Worm (Caenorhabditis elegans) whole organism, young adult: ENCODE data around the gene ZK813.1.

Experiments used
- B0019.2 ChIP-seq: fragments of 200-800 bp; sonication (Bioruptor generic); conservative IDR thresholded peaks from 2 replicates; pipeline ENCODE4 v1.3.6; 2022; ENCODE audit warnings: missing genetic modification reagents, missing genetic modification characterization, missing compliant biosample characterization
- C17E4.6 ChIP-seq: fragments of 200-800 bp; sonication (Bioruptor generic); IDR thresholded peaks from 2 replicates; pipeline ENCODE4 v1.3.6; 2022; ENCODE audit warnings: missing genetic modification reagents, missing genetic modification characterization, missing compliant biosample characterization
- F23B12.7 ChIP-seq: sonication (generic microtip); optimal IDR thresholded peaks from 2 replicates; lab custom pipeline; 2017; ENCODE audit warnings: missing genetic modification characterization, mild to moderate bottlenecking, missing compliant biosample characterization, antibody characterized with exemption, moderate library complexity; ENCODE audit not compliant: insufficient read depth
- F33H1.4 ChIP-seq: fragments of 200-800 bp; sonication (Bioruptor generic); IDR thresholded peaks from 2 replicates; pipeline ENCODE4 v1.3.6; 2022; ENCODE audit warnings: missing genetic modification reagents, missing genetic modification characterization, missing compliant biosample characterization
- F39B2.1 ChIP-seq: fragments of 200-800 bp; sonication (Bioruptor generic); IDR thresholded peaks from 2 replicates; pipeline ENCODE4 v1.3.6; 2022; ENCODE audit warnings: missing genetic modification reagents, missing genetic modification characterization, missing compliant biosample characterization
- F52B5.7 ChIP-seq: sonication (generic microtip); optimal IDR thresholded peaks from 2 replicates; lab custom pipeline; 2016; ENCODE audit warnings: mild to moderate bottlenecking, missing genetic modification characterization, missing compliant biosample characterization
- F55B11.4 ChIP-seq: sonication (generic microtip); optimal IDR thresholded peaks from 2 replicates; lab custom pipeline; 2016; ENCODE audit warnings: missing compliant biosample characterization, missing genetic modification characterization, borderline replicate concordance; ENCODE audit not compliant: insufficient read depth
- F57C9.4 ChIP-seq: sonication (generic microtip); optimal IDR thresholded peaks from 2 replicates; lab custom pipeline; 2017; ENCODE audit warnings: mild to moderate bottlenecking, missing genetic modification characterization, missing compliant biosample characterization
- K11D2.4 ChIP-seq: fragments of 200-800 bp; sonication (Bioruptor generic); IDR thresholded peaks from 2 replicates; pipeline ENCODE4 v1.3.6; 2022; ENCODE audit warnings: missing genetic modification reagents, missing genetic modification characterization, missing compliant biosample characterization
- T26A5.8 ChIP-seq: sonication (generic microtip); optimal IDR thresholded peaks from 2 replicates; lab custom pipeline; 2016; ENCODE audit warnings: missing genetic modification characterization, missing compliant biosample characterization
- Y53G8AR.9 ChIP-seq: fragments of 200-800 bp; sonication (Bioruptor generic); conservative IDR thresholded peaks from 2 replicates; pipeline ENCODE4 v1.3.6; 2022; ENCODE audit warnings: missing genetic modification reagents, missing genetic modification characterization, missing compliant biosample characterization
- Y56A3A.18 ChIP-seq: fragments of 200-800 bp; sonication (Bioruptor generic); IDR thresholded peaks from 2 replicates; pipeline ENCODE4 v1.3.6; 2022; ENCODE audit warnings: missing genetic modification reagents, missing genetic modification characterization, missing compliant biosample characterization
- Y95B8A.8 ChIP-seq: fragments of 200-800 bp; sonication (Bioruptor generic); IDR thresholded peaks from 2 replicates; pipeline ENCODE4 v1.3.6; 2022; ENCODE audit warnings: missing genetic modification reagents, missing genetic modification characterization, missing compliant biosample characterization
- ZK185.1 ChIP-seq: sonication (generic microtip); optimal IDR thresholded peaks from 2 replicates; lab custom pipeline; 2016; ENCODE audit warnings: mild to moderate bottlenecking, missing genetic modification characterization, missing compliant biosample characterization; ENCODE audit not compliant: poor library complexity, severe bottlenecking
- akir-1 ChIP-seq: fragments of 200-800 bp; sonication (Bioruptor generic); optimal IDR thresholded peaks from 2 replicates; lab custom pipeline; 2018; ENCODE audit warnings: mild to moderate bottlenecking, missing genetic modification characterization, moderate library complexity, missing compliant biosample characterization
- aptf-2 ChIP-seq: fragments of 200-800 bp; sonication (Bioruptor generic); conservative IDR thresholded peaks from 2 replicates; pipeline ENCODE4 v1.3.6; 2022; ENCODE audit warnings: missing genetic modification reagents, missing genetic modification characterization, missing compliant biosample characterization
- attf-5 ChIP-seq: fragments of 200-800 bp; sonication (Bioruptor generic); optimal IDR thresholded peaks from 2 replicates; lab custom pipeline; 2018; ENCODE audit warnings: mild to moderate bottlenecking, missing genetic modification characterization, missing compliant biosample characterization
- ceh-27 ChIP-seq: fragments of 200-800 bp; sonication (Bioruptor generic); optimal IDR thresholded peaks from 2 replicates; lab custom pipeline; 2018; ENCODE audit warnings: mild to moderate bottlenecking, missing genetic modification characterization, moderate library complexity, missing compliant biosample characterization
- ceh-40 ChIP-seq: fragments of 200-800 bp; sonication (Bioruptor generic); IDR thresholded peaks from 2 replicates; pipeline ENCODE4 v1.3.6; 2022; ENCODE audit warnings: missing genetic modification characterization, missing compliant biosample characterization
- dox-1 ChIP-seq: fragments of 200-800 bp; sonication (Bioruptor generic); IDR thresholded peaks from 2 replicates; pipeline ENCODE4 v1.3.6; 2022; ENCODE audit warnings: missing genetic modification reagents, missing genetic modification characterization, missing compliant biosample characterization
- egrh-3 ChIP-seq: fragments of 200-800 bp; sonication (Bioruptor generic); IDR thresholded peaks from 2 replicates; pipeline ENCODE4 v1.3.6; 2022; ENCODE audit warnings: missing genetic modification reagents, missing genetic modification characterization, missing compliant biosample characterization
- ets-4 ChIP-seq: fragments of 200-800 bp; sonication (Bioruptor generic); optimal IDR thresholded peaks from 2 replicates; lab custom pipeline; 2018; ENCODE audit warnings: mild to moderate bottlenecking, missing genetic modification characterization, missing compliant biosample characterization
- hmg-1.2 ChIP-seq: fragments of 200-800 bp; sonication (Bioruptor generic); IDR thresholded peaks from 2 replicates; pipeline ENCODE4 v1.3.6; 2022; ENCODE audit warnings: missing genetic modification reagents, missing genetic modification characterization, missing compliant biosample characterization
- hmg-20 ChIP-seq: fragments of 200-800 bp; sonication (Bioruptor generic); IDR thresholded peaks from 2 replicates; pipeline ENCODE4 v1.3.6; 2022; ENCODE audit warnings: missing genetic modification reagents, missing genetic modification characterization, missing compliant biosample characterization
- lag-1 ChIP-seq: fragments of 200-800 bp; sonication (Bioruptor generic); IDR thresholded peaks from 2 replicates; pipeline ENCODE4 v1.3.6; 2022; ENCODE audit warnings: missing genetic modification reagents, missing genetic modification characterization, missing compliant biosample characterization
- let-526 ChIP-seq: fragments of 200-800 bp; sonication (Bioruptor generic); IDR thresholded peaks from 2 replicates; pipeline ENCODE4 v1.3.6; 2022; ENCODE audit warnings: missing genetic modification reagents, missing genetic modification characterization, missing compliant biosample characterization
- lin-54 ChIP-seq: fragments of 200-800 bp; sonication (Bioruptor generic); optimal IDR thresholded peaks from 2 replicates; lab custom pipeline; 2018; ENCODE audit warnings: mild to moderate bottlenecking, missing genetic modification characterization, missing compliant biosample characterization
- lsy-27 ChIP-seq: sonication (generic microtip); optimal IDR thresholded peaks from 2 replicates; lab custom pipeline; 2017; ENCODE audit warnings: missing genetic modification characterization, mild to moderate bottlenecking, missing compliant biosample characterization, antibody characterized with exemption, missing genotype, borderline replicate concordance; ENCODE audit not compliant: insufficient read depth
- madf-10 ChIP-seq: sonication (generic microtip); optimal IDR thresholded peaks from 2 replicates; lab custom pipeline; 2016; ENCODE audit warnings: mild to moderate bottlenecking, missing genetic modification characterization, missing compliant biosample characterization
- madf-3 ChIP-seq: fragments of 200-800 bp; sonication (Bioruptor generic); IDR thresholded peaks from 2 replicates; pipeline ENCODE4 v1.3.6; 2022; ENCODE audit warnings: missing genetic modification reagents, missing genetic modification characterization, missing compliant biosample characterization
- madf-6 ChIP-seq: fragments of 200-800 bp; sonication (Bioruptor generic); IDR thresholded peaks from 2 replicates; pipeline ENCODE4 v1.3.6; 2022; ENCODE audit warnings: missing genetic modification reagents, missing genetic modification characterization, missing compliant biosample characterization
- mel-28 ChIP-seq: sonication (generic microtip); optimal IDR thresholded peaks from 2 replicates; lab custom pipeline; 2016; ENCODE audit warnings: borderline replicate concordance, mild to moderate bottlenecking, missing genetic modification characterization, missing compliant biosample characterization
- mes-4 ChIP-seq: sonication (generic microtip); optimal IDR thresholded peaks from 2 replicates; lab custom pipeline; 2016; ENCODE audit warnings: missing genotype, missing genetic modification characterization, missing compliant biosample characterization
- nfya-1 ChIP-seq: sonication (generic microtip); optimal IDR thresholded peaks from 2 replicates; lab custom pipeline; 2017; ENCODE audit warnings: antibody characterized with exemption, missing compliant biosample characterization, missing genetic modification characterization, borderline replicate concordance; ENCODE audit not compliant: insufficient read depth
- nfyb-1 ChIP-seq: fragments of 200-800 bp; sonication (Bioruptor generic); IDR thresholded peaks from 2 replicates; pipeline ENCODE4 v1.3.6; 2022; ENCODE audit warnings: missing genetic modification reagents, missing genetic modification characterization, missing compliant biosample characterization
- nhr-27 ChIP-seq: fragments of 200-800 bp; sonication (Bioruptor generic); optimal IDR thresholded peaks from 2 replicates; lab custom pipeline; 2018; ENCODE audit warnings: mild to moderate bottlenecking, missing genetic modification characterization, moderate library complexity, missing compliant biosample characterization
- nhr-80 ChIP-seq: sonication (generic microtip); optimal IDR thresholded peaks from 2 replicates; lab custom pipeline; 2016; ENCODE audit warnings: missing genetic modification characterization, missing compliant biosample characterization
- rcor-1 ChIP-seq: fragments of 200-800 bp; sonication (Bioruptor generic); IDR thresholded peaks from 2 replicates; pipeline ENCODE4 v1.3.6; 2022; ENCODE audit warnings: missing genetic modification reagents, missing genetic modification characterization, missing compliant biosample characterization
- sdz-38 ChIP-seq: sonication (generic microtip); optimal IDR thresholded peaks from 2 replicates; lab custom pipeline; 2016; ENCODE audit warnings: missing genotype, missing genetic modification characterization, missing compliant biosample characterization
- snpc-1.3 ChIP-seq: sonication (generic microtip); optimal IDR thresholded peaks from 2 replicates; lab custom pipeline; 2017; ENCODE audit warnings: missing genetic modification characterization, mild to moderate bottlenecking, missing compliant biosample characterization, antibody characterized with exemption, moderate library complexity, missing genotype, missing genetic modification reagents; ENCODE audit not compliant: insufficient read depth
- sptf-2 ChIP-seq: fragments of 200-800 bp; sonication (Bioruptor generic); optimal IDR thresholded peaks from 2 replicates; lab custom pipeline; 2018; ENCODE audit warnings: mild to moderate bottlenecking, missing genetic modification characterization, missing compliant biosample characterization
- tlf-1 ChIP-seq: fragments of 200-800 bp; sonication (Bioruptor generic); optimal IDR thresholded peaks from 2 replicates; lab custom pipeline; 2018; ENCODE audit warnings: mild to moderate bottlenecking, missing genetic modification characterization, missing compliant biosample characterization
- unc-130 ChIP-seq: sonication (generic microtip); optimal IDR thresholded peaks from 2 replicates; lab custom pipeline; 2016; ENCODE audit warnings: missing genetic modification reagents, missing genetic modification characterization, missing compliant biosample characterization
- xnd-1 ChIP-seq: sonication (generic microtip); optimal IDR thresholded peaks from 2 replicates; lab custom pipeline; 2016; ENCODE audit warnings: missing genotype, missing genetic modification reagents, missing genetic modification characterization, missing compliant biosample characterization
- zfh-2 ChIP-seq: fragments of 200-800 bp; sonication (Bioruptor generic); conservative IDR thresholded peaks from 2 replicates; pipeline ENCODE4 v1.3.6; 2022; ENCODE audit warnings: missing genetic modification reagents, missing genetic modification characterization, missing compliant biosample characterization
- ztf-3 ChIP-seq: fragments of 200-800 bp; sonication (Bioruptor generic); optimal IDR thresholded peaks from 2 replicates; lab custom pipeline; 2018; ENCODE audit warnings: mild to moderate bottlenecking, missing genetic modification characterization, missing compliant biosample characterization

The ZK813.1 gene

DNA sequence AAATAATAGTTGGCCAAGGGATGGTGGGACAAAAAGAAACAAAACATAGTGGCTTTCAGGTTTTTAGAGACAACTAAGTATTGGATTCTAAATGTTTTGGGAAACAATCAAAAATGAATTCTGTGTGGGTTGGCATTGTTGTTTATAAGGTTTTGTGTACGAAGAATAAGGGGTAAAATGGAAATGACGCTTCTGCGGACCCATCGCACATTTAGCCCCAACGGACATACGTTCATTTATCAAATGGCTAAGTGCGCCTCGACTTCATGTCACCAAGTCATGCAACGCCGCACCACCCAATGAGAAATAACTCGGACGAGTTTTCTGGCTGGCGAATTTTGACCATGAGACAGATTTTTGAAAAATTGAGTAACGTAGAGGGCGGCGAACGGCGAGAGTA lies 24.2 kb downstream of the ZK813.1 start:
- no peak for TF ChIP-seq zfh-2 (GFP tag; lab: Robert Waterston, UW)
- no peak for TF ChIP-seq attf-5
- no peak for TF ChIP-seq tlf-1 (GFP tag; lab: Kevin White, UChicago)
- no peak for TF ChIP-seq F39B2.1 (GFP tag; lab: Robert Waterston, UW)
- no peak for TF ChIP-seq mel-28 (tag; lab: Kevin White, UChicago)
- no peak for TF ChIP-seq ztf-3 (GFP tag; lab: Kevin White, UChicago)

ce11 chrX:3472226-3472625 lies 26.1 kb downstream of the ZK813.1 start:
- TF ChIP-seq ztf-3 (GFP tag; lab: Kevin White, UChicago) (no peak), aptf-2 (GFP tag; lab: Robert Waterston, UW) (no peak), unc-130 (GFP tag; lab: Kevin White, UChicago) (no peak), F33H1.4 (no peak), hmg-1.2 (GFP tag; lab: Robert Waterston, UW) (peak; percentile 42; the same call in 1 of the 2 replicates), ceh-40 (no peak), egrh-3 (no peak), dox-1 (GFP tag; lab: Robert Waterston, UW) (peak; percentile 47), lin-54 (no peak), T26A5.8 (tag; lab: Kevin White, UChicago) (no peak), B0019.2 (GFP tag; lab: Robert Waterston, UW) (no peak), F52B5.7 (tag; lab: Kevin White, UChicago) (no peak), Y53G8AR.9 (GFP tag; lab: Robert Waterston, UW) (no peak), madf-3 (GFP tag; lab: Robert Waterston, UW) (no peak), hmg-20 (GFP tag; lab: Robert Waterston, UW) (0 out of 2 replicates have a peak, but pooled peaks have one; percentile 22), mes-4 (no peak), akir-1 (GFP tag; lab: Kevin White, UChicago) (peak; percentile 22), lag-1 (GFP tag; lab: Robert Waterston, UW) (no peak), lsy-27 (tag; lab: Kevin White, UChicago) (no peak), zfh-2 (GFP tag; lab: Robert Waterston, UW) (peak; percentile 81), K11D2.4 (GFP tag; lab: Robert Waterston, UW) (no peak), F23B12.7 (tag; lab: Kevin White, UChicago) (no peak), nfya-1 (tag; lab: Kevin White, UChicago) (no peak), rcor-1 (GFP tag; lab: Robert Waterston, UW) (no peak), sptf-2 (GFP tag; lab: Kevin White, UChicago) (no peak), xnd-1 (tag; lab: Kevin White, UChicago) (no peak), nhr-27 (no peak), ets-4 (peak; percentile 64), madf-10 (tag; lab: Kevin White, UChicago) (no peak), nhr-80 (tag; lab: Kevin White, UChicago) (peak; percentile 82), madf-6 (GFP tag; lab: Robert Waterston, UW) (no peak), let-526 (GFP tag; lab: Robert Waterston, UW) (no peak), F55B11.4 (no peak), tlf-1 (GFP tag; lab: Kevin White, UChicago) (no peak), Y95B8A.8 (GFP tag; lab: Robert Waterston, UW) (no peak), nfyb-1 (GFP tag; lab: Robert Waterston, UW) (no peak; the same call in 1 of the 2 replicates), sdz-38 (tag; lab: Kevin White, UChicago) (no peak), C17E4.6 (no peak), snpc-1.3 (tag; lab: Kevin White, UChicago) (no peak), ceh-27 (GFP tag; lab: Kevin White, UChicago) (peak; percentile 38), F57C9.4 (tag; lab: Kevin White, UChicago) (no peak), ZK185.1 (tag; lab: Kevin White, UChicago) (no peak), Y56A3A.18 (GFP tag; lab: Robert Waterston, UW) (no peak)
